Worm (Caenorhabditis elegans) whole organism, L2 larva: Measurements from ENCODE around the gene B0361.14.
A peak's percentile ranks its signal among the peaks of the same experiment; 100 is the strongest.

Experiments
- C34F6.9 ChIP-seq: fragments of 150-350 bp; optimal IDR thresholded peaks from 2 replicates; lab custom pipeline; 2014; ENCODE audit warnings: missing biosample characterization, missing genetic modification characterization
- F13H6.1 ChIP-seq: sonication (generic microtip); optimal IDR thresholded peaks from 2 replicates; lab custom pipeline; 2016; ENCODE audit warnings: missing genetic modification characterization, missing compliant biosample characterization
- R02D3.7 ChIP-seq: fragments of 150-350 bp; optimal IDR thresholded peaks from 2 replicates; lab custom pipeline; 2014; ENCODE audit warnings: missing biosample characterization, missing genetic modification characterization
- Y55F3AM.14 ChIP-seq: fragments of 200-800 bp; sonication (Bioruptor generic); optimal IDR thresholded peaks from 2 replicates; lab custom pipeline; 2018; ENCODE audit warnings: mild to moderate bottlenecking, missing genetic modification characterization, missing compliant biosample characterization
- ZK546.5 ChIP-seq: sonication (generic microtip); optimal IDR thresholded peaks from 2 replicates; lab custom pipeline; 2017; ENCODE audit warnings: missing biosample characterization, missing genetic modification characterization
- alr-1 ChIP-seq: fragments of 150-350 bp; optimal IDR thresholded peaks from 2 replicates; lab custom pipeline; 2014; ENCODE audit warnings: missing biosample characterization, missing genetic modification characterization
- aly-2 ChIP-seq: fragments of 150-350 bp; optimal IDR thresholded peaks from 2 replicates; lab custom pipeline; 2014; ENCODE audit warnings: missing biosample characterization, missing genetic modification characterization
- ama-1 ChIP-seq: fragments of 150-350 bp; optimal IDR thresholded peaks from 2 replicates; lab custom pipeline; 2018; ENCODE audit warnings: inconsistent platforms
- blmp-1 ChIP-seq: sonication (generic microtip); optimal IDR thresholded peaks from 2 replicates; lab custom pipeline; 2017; ENCODE audit warnings: missing genetic modification characterization, mild to moderate bottlenecking, missing compliant biosample characterization, antibody characterized with exemption, moderate library complexity; ENCODE audit not compliant: insufficient read depth
- ceh-16 ChIP-seq: fragments of 150-350 bp; optimal IDR thresholded peaks from 2 replicates; lab custom pipeline; 2014; ENCODE audit warnings: missing biosample characterization, missing genetic modification characterization
- ceh-82 ChIP-seq: fragments of 150-350 bp; optimal IDR thresholded peaks from 2 replicates; lab custom pipeline; 2014; ENCODE audit warnings: missing biosample characterization, missing genetic modification characterization
- crh-2 ChIP-seq: sonication (generic microtip); optimal IDR thresholded peaks from 2 replicates; lab custom pipeline; 2017; ENCODE audit warnings: missing biosample characterization, missing genetic modification characterization
- dmd-4 ChIP-seq: sonication (generic microtip); optimal IDR thresholded peaks from 2 replicates; lab custom pipeline; 2017; ENCODE audit warnings: missing biosample characterization, missing genetic modification characterization
- egl-27 ChIP-seq: sonication (generic microtip); optimal IDR thresholded peaks from 3 replicates; lab custom pipeline; 2017; ENCODE audit warnings: missing biosample characterization, missing genetic modification reagents, missing genetic modification characterization
- elt-1 ChIP-seq: fragments of 150-350 bp; optimal IDR thresholded peaks from 2 replicates; lab custom pipeline; 2014; ENCODE audit warnings: missing biosample characterization, missing genetic modification characterization
- elt-3 ChIP-seq: sonication (generic microtip); optimal IDR thresholded peaks from 2 replicates; lab custom pipeline; 2017; ENCODE audit warnings: missing biosample characterization, missing genetic modification characterization
- fos-1 ChIP-seq: fragments of 150-350 bp; optimal IDR thresholded peaks from 2 replicates; lab custom pipeline; 2014; ENCODE audit warnings: missing biosample characterization, missing genetic modification characterization
- gmeb-1 ChIP-seq: fragments of 150-350 bp; optimal IDR thresholded peaks from 2 replicates; lab custom pipeline; 2014; ENCODE audit warnings: missing biosample characterization, missing genetic modification characterization
- lin-11 ChIP-seq: fragments of 150-350 bp; sonication (generic microtip); optimal IDR thresholded peaks from 2 replicates; lab custom pipeline; 2014; ENCODE audit warnings: missing biosample characterization, missing genetic modification characterization, inconsistent platforms, mixed read lengths
- lin-13 ChIP-seq: fragments of 150-350 bp; optimal IDR thresholded peaks from 2 replicates; lab custom pipeline; 2014; ENCODE audit warnings: missing biosample characterization, missing genetic modification reagents, missing genetic modification characterization
- lin-39 ChIP-seq: fragments of 150-350 bp; optimal IDR thresholded peaks from 2 replicates; lab custom pipeline; 2014; ENCODE audit warnings: missing biosample characterization, missing genetic modification reagents, missing genetic modification characterization
- lsy-2 ChIP-seq, 2 experiments: fragments of 150-350 bp in 1 of 2; sonication (generic microtip) in 1 of 2; optimal IDR thresholded peaks; 2 replicates each; lab custom pipeline; 2014 to 2017; ENCODE audit warnings: missing biosample characterization in 2 of 2, missing genetic modification characterization in 2 of 2
- mab-5 ChIP-seq: fragments of 150-350 bp; optimal IDR thresholded peaks from 2 replicates; lab custom pipeline; 2014; ENCODE audit warnings: missing biosample characterization, missing genetic modification characterization
- mbf-1 ChIP-seq: sonication (generic microtip); optimal IDR thresholded peaks from 2 replicates; lab custom pipeline; 2017; ENCODE audit warnings: missing biosample characterization, missing genetic modification characterization
- mdl-1 ChIP-seq, 2 experiments: fragments of 150-350 bp in 1 of 2; sonication (generic microtip) in 1 of 2; optimal IDR thresholded peaks; 2 replicates each; lab custom pipeline; 2017; ENCODE audit warnings: missing biosample characterization in 2 of 2, missing genetic modification characterization in 2 of 2
- nhr-10 ChIP-seq: sonication (generic microtip); optimal IDR thresholded peaks from 2 replicates; lab custom pipeline; 2017; ENCODE audit warnings: missing biosample characterization, missing genetic modification characterization
- nhr-11 ChIP-seq: fragments of 150-350 bp; optimal IDR thresholded peaks from 2 replicates; lab custom pipeline; 2014; ENCODE audit warnings: missing biosample characterization, missing genetic modification characterization
- nhr-12 ChIP-seq: fragments of 150-350 bp; optimal IDR thresholded peaks from 2 replicates; lab custom pipeline; 2014; ENCODE audit warnings: missing biosample characterization, missing genetic modification characterization
- nhr-129 ChIP-seq: fragments of 150-350 bp; optimal IDR thresholded peaks from 2 replicates; lab custom pipeline; 2014; ENCODE audit warnings: missing biosample characterization, missing genetic modification characterization
- nhr-21 ChIP-seq: fragments of 150-350 bp; optimal IDR thresholded peaks from 2 replicates; lab custom pipeline; 2014; ENCODE audit warnings: missing biosample characterization, missing genetic modification characterization
- nhr-23 ChIP-seq: fragments of 150-350 bp; optimal IDR thresholded peaks from 2 replicates; lab custom pipeline; 2014; ENCODE audit warnings: missing biosample characterization, missing genetic modification reagents, missing genetic modification characterization
- nhr-237 ChIP-seq: fragments of 150-350 bp; optimal IDR thresholded peaks from 2 replicates; lab custom pipeline; 2014; ENCODE audit warnings: missing biosample characterization, missing genetic modification characterization
- nhr-25 ChIP-seq: fragments of 150-350 bp; sonication (generic microtip); optimal IDR thresholded peaks from 3 replicates; lab custom pipeline; 2014; ENCODE audit warnings: missing biosample characterization, missing genetic modification characterization
- nhr-6 ChIP-seq: fragments of 150-350 bp; optimal IDR thresholded peaks from 2 replicates; lab custom pipeline; 2014; ENCODE audit warnings: missing biosample characterization, missing genetic modification characterization
- nhr-77 ChIP-seq: fragments of 150-350 bp; optimal IDR thresholded peaks from 2 replicates; lab custom pipeline; 2014; ENCODE audit warnings: missing biosample characterization, missing genetic modification characterization
- peb-1 ChIP-seq: fragments of 150-350 bp; optimal IDR thresholded peaks from 2 replicates; lab custom pipeline; 2014; ENCODE audit warnings: missing biosample characterization, missing genetic modification characterization
- sem-4 ChIP-seq: fragments of 150-350 bp; optimal IDR thresholded peaks from 2 replicates; lab custom pipeline; 2014; ENCODE audit warnings: missing biosample characterization, missing genetic modification reagents, missing genetic modification characterization
- skn-1 ChIP-seq: sonication (generic microtip); optimal IDR thresholded peaks from 2 replicates; lab custom pipeline; 2017; ENCODE audit warnings: missing biosample characterization, missing genetic modification characterization
- sma-3 ChIP-seq: sonication (generic microtip); optimal IDR thresholded peaks from 2 replicates; lab custom pipeline; 2016; ENCODE audit warnings: missing genetic modification reagents, missing genetic modification characterization, missing compliant biosample characterization
- sma-9 ChIP-seq, 2 experiments: fragments of 150-350 bp in 1 of 2; sonication (generic microtip) in 1 of 2; optimal IDR thresholded peaks; 2 replicates each; lab custom pipeline; 2014 to 2016; ENCODE audit warnings: missing genetic modification characterization in 2 of 2, mild to moderate bottlenecking in 1 of 2, missing biosample characterization in 1 of 2, missing compliant biosample characterization in 1 of 2, missing genetic modification reagents in 1 of 2, moderate library complexity in 1 of 2
- snpc-4 ChIP-seq: fragments of 150-350 bp; optimal IDR thresholded peaks from 2 replicates; lab custom pipeline; 2014; ENCODE audit warnings: missing biosample characterization, missing genetic modification characterization
- unc-39 ChIP-seq: fragments of 150-350 bp; optimal IDR thresholded peaks from 2 replicates; lab custom pipeline; 2014; ENCODE audit warnings: missing biosample characterization, missing genetic modification characterization
- unc-55 ChIP-seq: fragments of 150-350 bp; sonication (generic microtip); optimal IDR thresholded peaks from 3 replicates; lab custom pipeline; 2014; ENCODE audit warnings: missing biosample characterization, missing genetic modification reagents, missing genetic modification characterization
- unc-62 ChIP-seq: fragments of 150-350 bp; optimal IDR thresholded peaks from 2 replicates; lab custom pipeline; 2014; ENCODE audit warnings: missing biosample characterization, missing genetic modification reagents, missing genetic modification characterization
- zag-1 ChIP-seq: fragments of 150-350 bp; optimal IDR thresholded peaks from 2 replicates; lab custom pipeline; 2014; ENCODE audit warnings: missing biosample characterization, missing genetic modification characterization
- ztf-1 ChIP-seq: fragments of 200-800 bp; sonication (Bioruptor generic); conservative IDR thresholded peaks from 2 replicates; pipeline ENCODE4 v1.3.6; 2022; ENCODE audit warnings: missing genetic modification characterization, missing compliant biosample characterization
- ztf-11 ChIP-seq: sonication (generic microtip); optimal IDR thresholded peaks from 2 replicates; lab custom pipeline; 2017; ENCODE audit warnings: missing biosample characterization, missing genetic modification characterization
- ztf-4 ChIP-seq: fragments of 150-350 bp; optimal IDR thresholded peaks from 2 replicates; lab custom pipeline; 2014; ENCODE audit warnings: missing biosample characterization, missing genetic modification characterization

B0361.14 gene

DNA sequence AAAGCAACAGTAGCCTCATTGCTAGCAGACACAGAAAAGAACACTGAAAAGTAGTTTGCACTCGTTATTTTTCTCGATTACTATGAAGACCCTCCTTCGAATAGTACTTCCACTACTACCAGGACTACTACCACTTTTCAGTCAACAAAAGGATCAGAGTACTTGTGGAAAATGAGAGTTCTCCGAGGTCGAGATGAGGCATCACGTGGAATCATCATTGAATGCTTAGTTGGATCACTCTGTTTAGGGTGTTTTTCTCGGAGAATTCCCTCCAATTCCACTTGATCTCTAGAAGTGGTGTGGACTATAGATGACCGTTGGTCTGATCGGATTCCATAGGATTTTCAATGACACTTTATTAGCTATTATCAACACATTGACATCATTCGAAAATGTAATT, 1.4 kb upstream of the B0361.14 start:
- no peak for TF ChIP-seq gmeb-1 (tag; lab: Kevin White, UChicago)
- TF ChIP-seq lin-39 (tag; lab: Kevin White, UChicago): no peak
- peak; percentile 41 for TF ChIP-seq sma-9 (GFP tag; optimal IDR thresholded peaks at IDR 0.05; lab: Kevin White, UChicago)
- TF ChIP-seq sma-9 (tag; optimal IDR thresholded peaks at IDR 0.05; lab: Kevin White, UChicago): no peak
- TF ChIP-seq crh-2 (tag; lab: Kevin White, UChicago): no peak
- no peak for TF ChIP-seq zag-1 (tag; lab: Kevin White, UChicago)
- TF ChIP-seq nhr-129 (tag; lab: Kevin White, UChicago): peak; percentile 9
- peak; percentile 43 for TF ChIP-seq nhr-25 (tag; lab: Kevin White, UChicago)
- TF ChIP-seq elt-1 (tag; lab: Kevin White, UChicago): no peak
- TF ChIP-seq, all 48 proteins: peak for 3

DNA sequence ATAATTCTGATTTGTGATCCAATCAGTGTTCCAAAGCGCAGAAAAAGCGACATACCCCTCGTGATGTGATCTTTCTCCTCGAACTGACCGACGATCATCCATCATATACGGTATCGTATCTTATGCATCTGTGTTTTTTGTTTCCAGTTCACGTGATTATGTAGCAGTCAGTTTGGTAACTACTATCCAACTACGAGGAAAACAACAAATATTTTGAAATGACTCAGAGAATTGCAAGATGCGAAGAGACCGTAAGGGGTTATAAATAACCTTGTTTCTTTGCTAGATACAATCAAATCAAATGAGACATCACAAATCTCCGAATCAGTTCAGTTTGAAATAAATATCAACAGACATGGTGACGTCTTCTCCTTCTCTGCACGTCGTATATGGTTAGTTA, 838 bp upstream of the B0361.14 start:
- no peak for TF ChIP-seq zag-1 (tag; lab: Kevin White, UChicago)
- peak; percentile 51 for TF ChIP-seq nhr-6
- no peak for TF ChIP-seq ceh-82 (tag; lab: Kevin White, UChicago)
- no peak for TF ChIP-seq dmd-4 (tag; lab: Kevin White, UChicago)
- peak; percentile 72 for TF ChIP-seq blmp-1 (tag; lab: Kevin White, UChicago)
- TF ChIP-seq sma-9 (GFP tag; optimal IDR thresholded peaks at IDR 0.05; lab: Kevin White, UChicago): peak; percentile 83
- no peak for TF ChIP-seq sma-9 (tag; optimal IDR thresholded peaks at IDR 0.05; lab: Kevin White, UChicago)
- peak in 1 of 2 experiments; percentile 32 for TF ChIP-seq mdl-1 (tag; optimal IDR thresholded peaks at IDR 0.05; lab: Kevin White, UChicago)
- TF ChIP-seq ama-1 (lab: Kevin White, UChicago): no peak
- no peak for TF ChIP-seq unc-55 (GFP tag; lab: Kevin White, UChicago)
- TF ChIP-seq gmeb-1 (tag; lab: Kevin White, UChicago): no peak
- TF ChIP-seq nhr-23 (tag; lab: Kevin White, UChicago): peak; percentile 24
- no peak for TF ChIP-seq Y55F3AM.14 (GFP tag; lab: Kevin White, UChicago)
- TF ChIP-seq unc-62 (GFP tag; lab: Kevin White, UChicago): no peak
- peak; percentile 67 for TF ChIP-seq ceh-16 (tag; lab: Kevin White, UChicago)
- no peak for TF ChIP-seq ZK546.5 (tag; lab: Kevin White, UChicago)
- peak in 1 of 2 experiments; percentile 71 for TF ChIP-seq lsy-2 (tag; optimal IDR thresholded peaks at IDR 0.05; lab: Kevin White, UChicago)
- TF ChIP-seq lin-13: no peak
- no peak for TF ChIP-seq snpc-4 (tag; lab: Kevin White, UChicago)
- no peak for TF ChIP-seq peb-1 (tag; lab: Kevin White, UChicago)
- no peak for TF ChIP-seq ztf-11 (tag; lab: Kevin White, UChicago)
- TF ChIP-seq skn-1 (tag; lab: Kevin White, UChicago): no peak
- no peak for TF ChIP-seq nhr-11 (tag; lab: Kevin White, UChicago)
- TF ChIP-seq nhr-10 (tag; lab: Kevin White, UChicago): no peak
- no peak for TF ChIP-seq alr-1 (tag; lab: Kevin White, UChicago)
- TF ChIP-seq lin-39 (tag; lab: Kevin White, UChicago): no peak
- no peak for TF ChIP-seq aly-2 (tag; lab: Kevin White, UChicago)
- TF ChIP-seq F13H6.1 (tag; lab: Kevin White, UChicago): no peak
- peak; percentile 21 for TF ChIP-seq fos-1 (tag; lab: Kevin White, UChicago)
- TF ChIP-seq unc-39: no peak
- TF ChIP-seq ztf-4 (tag; lab: Kevin White, UChicago): no peak
- TF ChIP-seq elt-3 (tag; lab: Kevin White, UChicago): no peak
- TF ChIP-seq elt-1 (tag; lab: Kevin White, UChicago): peak; percentile 37
- TF ChIP-seq crh-2 (tag; lab: Kevin White, UChicago): peak; percentile 63
- TF ChIP-seq R02D3.7: no peak
- TF ChIP-seq nhr-12 (tag; lab: Kevin White, UChicago): no peak
- no peak for TF ChIP-seq C34F6.9 (tag; lab: Kevin White, UChicago)
- TF ChIP-seq sem-4 (tag; lab: Kevin White, UChicago): no peak
- no peak for TF ChIP-seq egl-27
- peak; percentile 84 for TF ChIP-seq nhr-21 (tag; lab: Kevin White, UChicago)
- TF ChIP-seq ztf-1: no peak
- TF ChIP-seq nhr-25 (tag; lab: Kevin White, UChicago): peak; percentile 89
- no peak for TF ChIP-seq lin-11
- TF ChIP-seq nhr-237 (tag; lab: Kevin White, UChicago): no peak
- TF ChIP-seq mab-5: no peak
- no peak for TF ChIP-seq nhr-77 (tag; lab: Kevin White, UChicago)
- TF ChIP-seq mbf-1: no peak
- TF ChIP-seq sma-3 (GFP tag; lab: Kevin White, UChicago): peak; percentile 98
- peak; percentile 58 for TF ChIP-seq nhr-129 (tag; lab: Kevin White, UChicago)
